Fruit fly (Drosophila melanogaster): Measurements from ENCODE around the gene Pect.

The Pect gene

dm6 chr2L:13239689-13240088, 36.1 kb downstream of the Pect start, which contains the start of gene Jhbp13:
Gene Jhbp13, plus strand, starts transcription at chr2L:13239989.
- TF ChIP-seq Bdp1 (GFP tag; optimal IDR thresholded peaks at IDR 0.05) (no peak), cwo (GFP tag; optimal IDR thresholded peaks at IDR 0.05) (no peak), CG8765 (GFP tag; IDR thresholded peaks at IDR 0.05) (no peak), grau (tag; optimal IDR thresholded peaks at IDR 0.05) (no peak), fd96Cb (tag; optimal IDR thresholded peaks at IDR 0.05) (no peak), Hr3 (GFP tag; optimal IDR thresholded peaks at IDR 0.05) (no peak), CG7928 (GFP tag; optimal IDR thresholded peaks at IDR 0.05) (no peak), sima (GFP tag; optimal IDR thresholded peaks at IDR 0.05) (no peak), sim (GFP tag; IDR thresholded peaks at IDR 0.05) (no peak), Xbp1 (GFP tag; optimal IDR thresholded peaks at IDR 0.05) (no peak)

- TF ChIP-seq pros (GFP tag; optimal IDR thresholded peaks at IDR 0.05) (peak; percentile 95), zen (tag; optimal IDR thresholded peaks at IDR 0.05) (peak; percentile 10), CG17328 (GFP tag; IDR thresholded peaks at IDR 0.05) (0 out of 2 replicates have a peak, but pooled peaks have one; percentile 14), CG3163 (GFP tag; optimal IDR thresholded peaks at IDR 0.05) (no peak), bsh (GFP tag; optimal IDR thresholded peaks at IDR 0.05) (no peak), Med (GFP tag) (peak; percentile 60), CG2199 (GFP tag; IDR thresholded peaks at IDR 0.05) (peak; percentile 69; the same call in 1 of the 3 replicates), sens (GFP tag) (peak; percentile 81)
Measured at dm6 chr2L:13244759-13245308, 41.3 kb downstream of the Pect start.

- no peak for TF ChIP-seq Oli (tag; optimal IDR thresholded peaks at IDR 0.05)
- peak; percentile 56; the same call in 1 of the 4 replicates for TF ChIP-seq chinmo (GFP tag; IDR thresholded peaks at IDR 0.05; ENCODE audit: partially characterized antibody)
- peak; percentile 93 for TF ChIP-seq Deaf1 (tag; optimal IDR thresholded peaks at IDR 0.05)
- TF ChIP-seq ase (GFP tag; IDR thresholded peaks at IDR 0.05): no peak
- TF ChIP-seq Adf1 (GFP tag; IDR thresholded peaks at IDR 0.05): no peak
- TF ChIP-seq slbo (GFP tag; IDR thresholded peaks at IDR 0.05): no peak
- no peak for TF ChIP-seq abd-A (tag; optimal IDR thresholded peaks at IDR 0.05)
- peak; percentile 96 for TF ChIP-seq CG15514 (GFP tag; optimal IDR thresholded peaks at IDR 0.05)
- peak; percentile 54 for TF ChIP-seq CG6654 (GFP tag; optimal IDR thresholded peaks at IDR 0.05)
- no peak for TF ChIP-seq CG2889 (GFP tag; IDR thresholded peaks at IDR 0.05)
- no peak for TF ChIP-seq C15 (GFP tag; IDR thresholded peaks at IDR 0.05)
- TF ChIP-seq crol (GFP tag; IDR thresholded peaks at IDR 0.05): no peak
- no peak for TF ChIP-seq Dip3 (GFP tag; optimal IDR thresholded peaks at IDR 0.05)
- TF ChIP-seq HLH54F (GFP tag; optimal IDR thresholded peaks at IDR 0.05): no peak
- no peak for TF ChIP-seq croc (GFP tag; conservative IDR thresholded peaks at IDR 0.05)
- no peak for TF ChIP-seq Nf-YC (tag; optimal IDR thresholded peaks at IDR 0.05)
- no peak for TF ChIP-seq gfzf (GFP tag; optimal IDR thresholded peaks at IDR 0.05)
- TF ChIP-seq fd3F (GFP tag; optimal IDR thresholded peaks at IDR 0.05): no peak
- no peak for TF ChIP-seq CG4617 (GFP tag; optimal IDR thresholded peaks at IDR 0.05; ENCODE audit: borderline replicate concordance)
- TF ChIP-seq CG3281 (GFP tag; optimal IDR thresholded peaks at IDR 0.05): no peak
- no peak for TF ChIP-seq ftz-f1 (GFP tag; optimal IDR thresholded peaks at IDR 0.05)
Measured at dm6 chr2L:13245855-13246645, 42.5 kb downstream of the Pect start, which contains the start of gene CG16820. Gene CG16820, plus strand, starts transcription at chr2L:13246232.

All from whole organism, embryonic.